Worm (Caenorhabditis elegans) whole organism, L4 larva: ENCODE measurements around the gene T11F8.1.
"Not testable (repeated sequence)": the region's sequence is repeated elsewhere in the genome, so short reads cannot be mapped to it uniquely, and the experiment has no call there.

Source experiments
- Y5F2A.4 ChIP-seq: fragments of 200-800 bp; sonication (Bioruptor generic); optimal IDR thresholded peaks from 2 replicates; lab custom pipeline; 2018; ENCODE audit warnings: mild to moderate bottlenecking, missing genetic modification characterization, missing compliant biosample characterization
- ama-1 ChIP-seq: fragments of 150-350 bp; optimal IDR thresholded peaks from 2 replicates; lab custom pipeline; 2014; ENCODE audit warnings: inconsistent platforms, mixed read lengths
- daf-12 ChIP-seq: fragments of 150-350 bp; optimal IDR thresholded peaks from 2 replicates; lab custom pipeline; 2014; ENCODE audit warnings: missing biosample characterization, missing genetic modification reagents, missing genetic modification characterization
- dmd-6 ChIP-seq: fragments of 200-800 bp; sonication (Bioruptor generic); IDR thresholded peaks from 2 replicates; pipeline ENCODE4 v1.3.6; 2022; ENCODE audit warnings: missing genetic modification reagents, missing genetic modification characterization, missing compliant biosample characterization
- egl-27 ChIP-seq: sonication (generic microtip); optimal IDR thresholded peaks from 3 replicates; lab custom pipeline; 2017; ENCODE audit warnings: missing biosample characterization, missing genetic modification reagents, missing genetic modification characterization
- hlh-30 ChIP-seq: sonication (generic microtip); optimal IDR thresholded peaks from 2 replicates; lab custom pipeline; 2017; ENCODE audit warnings: antibody characterized with exemption, mild to moderate bottlenecking, missing genetic modification characterization, missing compliant biosample characterization; ENCODE audit not compliant: insufficient read depth
- lin-39 ChIP-seq: fragments of 150-350 bp; optimal IDR thresholded peaks from 2 replicates; lab custom pipeline; 2014; ENCODE audit warnings: missing biosample characterization, missing genetic modification reagents, missing genetic modification characterization
- lsy-2 ChIP-seq, 2 experiments: fragments of 150-350 bp in 1 of 2; sonication (generic microtip) in 1 of 2; optimal IDR thresholded peaks; 2 replicates each; lab custom pipeline; 2014 to 2017; ENCODE audit warnings: missing biosample characterization in 2 of 2, missing genetic modification characterization in 2 of 2
- madf-9 ChIP-seq: fragments of 200-800 bp; sonication (Bioruptor generic); conservative IDR thresholded peaks from 2 replicates; pipeline ENCODE4 v1.3.6; 2022; ENCODE audit warnings: missing genetic modification reagents, missing genetic modification characterization, missing compliant biosample characterization
- nhr-10 ChIP-seq: fragments of 150-350 bp; optimal IDR thresholded peaks from 2 replicates; lab custom pipeline; 2014; ENCODE audit warnings: missing biosample characterization, missing genetic modification characterization
- unc-130 ChIP-seq: sonication (generic microtip); optimal IDR thresholded peaks from 2 replicates; lab custom pipeline; 2016; ENCODE audit warnings: missing genetic modification reagents, missing genetic modification characterization, missing compliant biosample characterization
- unc-62 ChIP-seq, 3 experiments: fragments of 150-350 bp in 1 of 3; sonication (generic microtip); optimal IDR thresholded peaks in 2 of 3; peaks in 1 of 3; 1 replicate in 1 of 3; 2 replicates in 2 of 3; lab custom pipeline; 2014 to 2017; ENCODE audit warnings: missing biosample characterization in 3 of 3, missing genetic modification characterization in 3 of 3, missing genetic modification reagents in 3 of 3, missing genotype in 1 of 3

DNA sequence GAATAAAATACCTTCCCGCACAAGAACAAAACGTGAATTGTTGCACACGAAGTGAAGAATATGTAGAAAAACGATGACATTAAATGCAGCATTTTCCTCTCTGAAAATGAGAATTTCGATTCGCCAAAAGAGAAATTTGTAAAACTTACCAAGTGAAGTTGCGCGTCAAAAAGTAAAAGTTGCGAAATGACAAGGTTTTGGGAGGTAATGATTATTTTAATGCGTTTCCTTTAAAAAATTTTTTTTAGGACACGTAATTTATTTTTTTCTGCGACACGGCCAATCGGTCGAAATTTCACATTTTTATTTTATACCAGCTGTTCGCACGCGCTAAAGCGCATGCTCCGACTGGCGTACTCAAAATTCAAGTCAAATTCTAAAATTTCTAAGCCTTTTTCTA, 23.4 kb upstream of the T11F8.1 start, which contains the start of gene Y4C6A.3:
- TF ChIP-seq Y5F2A.4 (GFP tag; lab: Kevin White, UChicago); daf-12; madf-9; hlh-30 (tag; lab: Kevin White, UChicago); nhr-10; lin-39 (tag; lab: Kevin White, UChicago); unc-62 (GFP tag; optimal IDR thresholded peaks at IDR 0.05 in 1 of 2; lab: Kevin White, UChicago); unc-62 (tag; optimal IDR thresholded peaks at IDR 0.05; lab: Kevin White, UChicago); unc-130 (GFP tag; lab: Kevin White, UChicago); egl-27 (tag; lab: Kevin White, UChicago); lsy-2 (tag; optimal IDR thresholded peaks at IDR 0.05; lab: Kevin White, UChicago); ama-1 (lab: Kevin White, UChicago); dmd-6 (GFP tag; lab: Robert Waterston, UW): not testable (repeated sequence)
